Worm (Caenorhabditis elegans) whole organism, L3 larva: ENCODE data around the gene cts-1.

Experiments used
- aly-2 ChIP-seq: fragments of 150-350 bp; optimal IDR thresholded peaks from 2 replicates; lab custom pipeline; 2014; ENCODE audit warnings: missing biosample characterization, missing genetic modification characterization
- ceh-28 ChIP-seq: fragments of 150-350 bp; optimal IDR thresholded peaks from 2 replicates; lab custom pipeline; 2014; ENCODE audit warnings: missing biosample characterization, missing genetic modification reagents, missing genetic modification characterization
- ceh-9 ChIP-seq: sonication (generic microtip); optimal IDR thresholded peaks from 2 replicates; lab custom pipeline; 2018; ENCODE audit warnings: missing biosample characterization, missing genetic modification characterization
- elt-1 ChIP-seq: fragments of 150-350 bp; optimal IDR thresholded peaks from 2 replicates; lab custom pipeline; 2014; ENCODE audit warnings: missing biosample characterization, missing genetic modification characterization
- elt-2 ChIP-seq: sonication (generic microtip); optimal IDR thresholded peaks from 2 replicates; lab custom pipeline; 2016; ENCODE audit warnings: missing genetic modification reagents, mild to moderate bottlenecking, missing genetic modification characterization, missing compliant biosample characterization
- elt-3 ChIP-seq, 3 experiments: fragments of 150-350 bp in 1 of 3; sonication (generic microtip) in 2 of 3; optimal IDR thresholded peaks; 2 replicates in 2 of 3; 4 replicates in 1 of 3; lab custom pipeline; 2014 to 2017; ENCODE audit warnings: missing biosample characterization in 3 of 3, missing genetic modification characterization in 3 of 3
- eor-1 ChIP-seq, 2 experiments: fragments of 150-350 bp; optimal IDR thresholded peaks; 2 replicates each; lab custom pipeline; 2014 to 2018; ENCODE audit warnings: missing biosample characterization in 2 of 2, missing genetic modification characterization in 2 of 2
- fkh-10 ChIP-seq: sonication (generic microtip); optimal IDR thresholded peaks from 2 replicates; lab custom pipeline; 2017; ENCODE audit warnings: missing biosample characterization, missing genetic modification reagents, missing genetic modification characterization
- fkh-2 ChIP-seq: fragments of 150-350 bp; optimal IDR thresholded peaks from 2 replicates; lab custom pipeline; 2014; ENCODE audit warnings: missing biosample characterization, missing genetic modification reagents, missing genetic modification characterization
- fos-1 ChIP-seq: fragments of 150-350 bp; optimal IDR thresholded peaks from 2 replicates; lab custom pipeline; 2014; ENCODE audit warnings: missing biosample characterization, missing genetic modification characterization
- hmg-11 ChIP-seq: sonication (generic microtip); optimal IDR thresholded peaks from 2 replicates; lab custom pipeline; 2016; ENCODE audit warnings: missing genetic modification characterization, missing compliant biosample characterization
- lin-15B ChIP-seq: fragments of 150-350 bp; optimal IDR thresholded peaks from 2 replicates; lab custom pipeline; 2014; ENCODE audit warnings: missing biosample characterization, missing genetic modification characterization
- lin-39 ChIP-seq: fragments of 150-350 bp; optimal IDR thresholded peaks from 2 replicates; lab custom pipeline; 2018; ENCODE audit warnings: missing biosample characterization, missing genetic modification reagents, missing genetic modification characterization
- lsy-12 ChIP-seq: sonication (generic microtip); optimal IDR thresholded peaks from 2 replicates; lab custom pipeline; 2016; ENCODE audit warnings: mild to moderate bottlenecking, missing genetic modification characterization, missing compliant biosample characterization
- mml-1 ChIP-seq: fragments of 150-350 bp; sonication (generic microtip); optimal IDR thresholded peaks from 3 replicates; lab custom pipeline; 2014; ENCODE audit warnings: missing biosample characterization, missing genetic modification characterization
- nfya-1 ChIP-seq: sonication (generic microtip); optimal IDR thresholded peaks from 2 replicates; lab custom pipeline; 2017; ENCODE audit warnings: missing genetic modification characterization, mild to moderate bottlenecking, missing compliant biosample characterization, antibody characterized with exemption, moderate library complexity; ENCODE audit not compliant: insufficient read depth
- nhr-12 ChIP-seq: fragments of 150-350 bp; optimal IDR thresholded peaks from 2 replicates; lab custom pipeline; 2014; ENCODE audit warnings: missing biosample characterization, missing genetic modification characterization
- nhr-23 ChIP-seq: fragments of 150-350 bp; optimal IDR thresholded peaks from 2 replicates; lab custom pipeline; 2014; ENCODE audit warnings: missing biosample characterization, missing genetic modification reagents, missing genetic modification characterization
- nhr-237 ChIP-seq: fragments of 150-350 bp; optimal IDR thresholded peaks from 2 replicates; lab custom pipeline; 2014; ENCODE audit warnings: missing biosample characterization, missing genetic modification characterization
- nhr-25 ChIP-seq: sonication (generic microtip); optimal IDR thresholded peaks from 2 replicates; lab custom pipeline; 2017; ENCODE audit warnings: missing biosample characterization, missing genetic modification characterization
- nhr-28 ChIP-seq: fragments of 150-350 bp; optimal IDR thresholded peaks from 2 replicates; lab custom pipeline; 2014; ENCODE audit warnings: missing biosample characterization, missing genetic modification characterization
- nhr-76 ChIP-seq: fragments of 150-350 bp; sonication (generic microtip); optimal IDR thresholded peaks from 5 replicates; lab custom pipeline; 2014; ENCODE audit warnings: missing biosample characterization, missing genetic modification characterization
- pha-4 ChIP-seq: fragments of 150-350 bp; optimal IDR thresholded peaks from 2 replicates; lab custom pipeline; 2014; ENCODE audit warnings: missing biosample characterization, missing genetic modification reagents, missing genetic modification characterization
- sea-2 ChIP-seq: fragments of 150-350 bp; sonication (generic microtip); optimal IDR thresholded peaks from 4 replicates; lab custom pipeline; 2014; ENCODE audit warnings: missing biosample characterization, missing genetic modification reagents, missing genetic modification characterization
- skn-1 ChIP-seq: fragments of 150-350 bp; optimal IDR thresholded peaks from 2 replicates; lab custom pipeline; 2014; ENCODE audit warnings: missing biosample characterization, missing genetic modification characterization
- snpc-4 ChIP-seq: fragments of 150-350 bp; optimal IDR thresholded peaks from 2 replicates; lab custom pipeline; 2014; ENCODE audit warnings: missing biosample characterization, missing genetic modification characterization
- tbx-2 ChIP-seq: sonication (generic microtip); optimal IDR thresholded peaks from 2 replicates; lab custom pipeline; 2016; ENCODE audit warnings: mild to moderate bottlenecking, missing genetic modification characterization, missing compliant biosample characterization
- unc-39 ChIP-seq: sonication (generic microtip); optimal IDR thresholded peaks from 4 replicates; lab custom pipeline; 2017; ENCODE audit warnings: missing biosample characterization, missing genetic modification characterization
- unc-62 ChIP-seq: fragments of 150-350 bp; sonication (generic microtip); optimal IDR thresholded peaks from 4 replicates; lab custom pipeline; 2014; ENCODE audit warnings: missing biosample characterization, missing genetic modification reagents, missing genetic modification characterization
- zag-1 ChIP-seq: fragments of 150-350 bp; optimal IDR thresholded peaks from 2 replicates; lab custom pipeline; 2014; ENCODE audit warnings: missing biosample characterization, missing genetic modification characterization
- ztf-11 ChIP-seq: fragments of 150-350 bp; optimal IDR thresholded peaks from 2 replicates; lab custom pipeline; 2014; ENCODE audit warnings: missing biosample characterization, missing genetic modification characterization
- ztf-4 ChIP-seq: fragments of 150-350 bp; optimal IDR thresholded peaks from 2 replicates; lab custom pipeline; 2014; ENCODE audit warnings: missing biosample characterization, missing genetic modification characterization

Gene cts-1

ce11 chrIII:10261682-10262081, 45.2 kb upstream of the cts-1 start, which contains the start of gene bbs-5:
Gene bbs-5 (minus strand): TSS chrIII:10261782.
- TF ChIP-seq hmg-11 (tag; lab: Kevin White, UChicago), result no peak
- TF ChIP-seq zag-1 (tag; lab: Kevin White, UChicago), result no peak
- TF ChIP-seq fkh-2 (tag; lab: Kevin White, UChicago), result no peak
- TF ChIP-seq eor-1 (tag; optimal IDR thresholded peaks at IDR 0.05; lab: Kevin White, UChicago), result no peak
- TF ChIP-seq elt-1 (tag; lab: Kevin White, UChicago), result no peak
- no peak for TF ChIP-seq nfya-1 (tag; lab: Kevin White, UChicago)
- TF ChIP-seq nhr-237, result no peak
- no peak for TF ChIP-seq lin-15B (tag; lab: Kevin White, UChicago)
- no peak for TF ChIP-seq nhr-12

ce11 chrIII:10261256-10261655, 44.8 kb upstream of the cts-1 start:
- TF ChIP-seq aly-2 (no peak), tbx-2 (no peak), lsy-12 (tag; lab: Kevin White, UChicago) (no peak), ceh-28 (tag; lab: Kevin White, UChicago) (no peak), skn-1 (no peak), ceh-9 (tag; lab: Kevin White, UChicago) (no peak), sea-2 (GFP tag; lab: Kevin White, UChicago) (no peak), nhr-76 (no peak), unc-62 (no peak), ztf-11 (tag; lab: Kevin White, UChicago) (no peak), fkh-10 (GFP tag; lab: Kevin White, UChicago) (no peak), nhr-12 (no peak), elt-3 (tag; optimal IDR thresholded peaks at IDR 0.05; lab: Kevin White, UChicago) (no peak), ztf-4 (tag; lab: Kevin White, UChicago) (no peak), fkh-2 (tag; lab: Kevin White, UChicago) (no peak), lin-15B (tag; lab: Kevin White, UChicago) (no peak)

ce11 chrIII:10258641-10259040, 42.2 kb upstream of the cts-1 start, which contains the start of gene rip-1:
Gene rip-1 (minus strand): TSS chrIII:10258741.
- TF ChIP-seq lin-15B (tag; lab: Kevin White, UChicago) (no peak), fkh-2 (tag; lab: Kevin White, UChicago) (no peak), pha-4 (tag; lab: Kevin White, UChicago) (no peak), nhr-12 (no peak), nfya-1 (tag; lab: Kevin White, UChicago) (no peak), nhr-23 (tag; lab: Kevin White, UChicago) (no peak), elt-1 (tag; lab: Kevin White, UChicago) (no peak), elt-2 (tag; lab: Kevin White, UChicago) (no peak), snpc-4 (tag; lab: Kevin White, UChicago) (no peak), ztf-11 (tag; lab: Kevin White, UChicago) (no peak), mml-1 (tag; lab: Kevin White, UChicago) (no peak), skn-1 (no peak), nhr-25 (tag; lab: Kevin White, UChicago) (no peak), fos-1 (tag; lab: Kevin White, UChicago) (no peak), zag-1 (tag; lab: Kevin White, UChicago) (no peak), lsy-12 (tag; lab: Kevin White, UChicago) (no peak), unc-39 (tag; lab: Kevin White, UChicago) (no peak), lin-39 (tag; lab: Kevin White, UChicago) (no peak), unc-62 (no peak), elt-3 (tag; optimal IDR thresholded peaks at IDR 0.05; lab: Kevin White, UChicago) (no peak)

ce11 chrIII:10254583-10254982, 38.1 kb upstream of the cts-1 start, which contains the start of gene R01H10.4:
Gene R01H10.4 (plus strand): TSS chrIII:10254818.
- TF ChIP-seq nhr-23 (tag; lab: Kevin White, UChicago), result peak; percentile 13
- no peak for TF ChIP-seq fos-1 (tag; lab: Kevin White, UChicago)
- no peak for TF ChIP-seq elt-1 (tag; lab: Kevin White, UChicago)

- TF ChIP-seq snpc-4 (tag; lab: Kevin White, UChicago) (no peak), lin-15B (tag; lab: Kevin White, UChicago) (no peak), elt-3 (tag; optimal IDR thresholded peaks at IDR 0.05; lab: Kevin White, UChicago) (no peak), nhr-28 (tag; lab: Kevin White, UChicago) (no peak), unc-39 (tag; lab: Kevin White, UChicago) (no peak)
Measured at ce11 chrIII:10253334-10253733, 36.9 kb upstream of the cts-1 start.
